Worm (Caenorhabditis elegans) whole organism, early embryonic: ENCODE data around the gene elk-2.

Experiments
- B0310.2 ChIP-seq: sonication (generic microtip); optimal IDR thresholded peaks from 2 replicates; lab custom pipeline; 2016; ENCODE audit warnings: mild to moderate bottlenecking, missing genetic modification characterization, missing compliant biosample characterization
- F13C5.2 ChIP-seq: sonication (generic microtip); optimal IDR thresholded peaks from 2 replicates; lab custom pipeline; 2017; ENCODE audit warnings: mild to moderate bottlenecking, missing genetic modification characterization, inconsistent platforms, missing compliant biosample characterization
- ama-1 ChIP-seq: fragments of 150-350 bp; optimal IDR thresholded peaks from 2 replicates; lab custom pipeline; 2014
- ceh-13 ChIP-seq: fragments of 200-800 bp; sonication (Bioruptor generic); optimal IDR thresholded peaks from 2 replicates; lab custom pipeline; 2018; ENCODE audit warnings: mild to moderate bottlenecking, missing genetic modification characterization, missing compliant biosample characterization
- ceh-36 ChIP-seq: sonication (generic microtip); optimal IDR thresholded peaks from 2 replicates; lab custom pipeline; 2016; ENCODE audit warnings: missing genetic modification characterization, inconsistent platforms, missing compliant biosample characterization
- ets-7 ChIP-seq: sonication (generic microtip); optimal IDR thresholded peaks from 2 replicates; lab custom pipeline; 2016; ENCODE audit warnings: missing genotype, missing genetic modification characterization, missing compliant biosample characterization
- flt-1 ChIP-seq: fragments of 200-800 bp; sonication (Bioruptor generic); IDR thresholded peaks from 2 replicates; pipeline ENCODE4 v1.3.6; 2022; ENCODE audit warnings: missing genetic modification characterization, missing compliant biosample characterization
- hmbx-1 ChIP-seq: sonication (generic microtip); optimal IDR thresholded peaks from 2 replicates; lab custom pipeline; 2016; ENCODE audit warnings: mild to moderate bottlenecking, missing genetic modification characterization, missing compliant biosample characterization
- hmg-4 ChIP-seq: fragments of 200-800 bp; sonication (Bioruptor generic); optimal IDR thresholded peaks from 2 replicates; lab custom pipeline; 2018; ENCODE audit warnings: mild to moderate bottlenecking, missing genetic modification characterization, missing compliant biosample characterization
- hnd-1 ChIP-seq: sonication (generic microtip); optimal IDR thresholded peaks from 2 replicates; lab custom pipeline; 2016; ENCODE audit warnings: missing genetic modification characterization, missing compliant biosample characterization
- pes-1 ChIP-seq: fragments of 200-800 bp; sonication (Bioruptor generic); IDR thresholded peaks from 2 replicates; pipeline ENCODE4 v1.3.6; 2022; ENCODE audit warnings: missing genetic modification reagents, missing genetic modification characterization, missing compliant biosample characterization
- sea-1 ChIP-seq: fragments of 200-800 bp; sonication (Bioruptor generic); conservative IDR thresholded peaks from 2 replicates; pipeline ENCODE4 v1.3.6; 2022; ENCODE audit warnings: missing genetic modification characterization, missing compliant biosample characterization
- tbx-11 ChIP-seq: fragments of 200-800 bp; sonication (Bioruptor generic); IDR thresholded peaks from 2 replicates; pipeline ENCODE4 v1.3.6; 2022; ENCODE audit warnings: missing genetic modification characterization, missing compliant biosample characterization
- tbx-37 ChIP-seq: fragments of 200-800 bp; sonication (Bioruptor generic); conservative IDR thresholded peaks from 2 replicates; pipeline ENCODE4 v1.3.6; 2022; ENCODE audit warnings: missing genetic modification reagents, missing genetic modification characterization, missing compliant biosample characterization
- tra-4 ChIP-seq: sonication (generic microtip); optimal IDR thresholded peaks from 2 replicates; lab custom pipeline; 2017; ENCODE audit warnings: missing genetic modification characterization, missing compliant biosample characterization

elk-2 gene

ce11 chrX:88905-89304 lies 19.9 kb downstream of the elk-2 start:
- TF ChIP-seq hnd-1 (tag; lab: Kevin White, UChicago) = no peak
- no peak for TF ChIP-seq pes-1 (GFP tag; lab: Robert Waterston, UW)
- no peak for TF ChIP-seq sea-1
- TF ChIP-seq tbx-37 = no peak
- no peak for TF ChIP-seq tbx-11 (GFP tag; lab: Robert Waterston, UW)
- no peak for TF ChIP-seq flt-1 (GFP tag; lab: Robert Waterston, UW)
- no peak for TF ChIP-seq F13C5.2
- no peak for TF ChIP-seq B0310.2
- no peak for TF ChIP-seq hmg-4 (GFP tag; lab: Kevin White, UChicago)
- TF ChIP-seq ceh-13 = no peak

- TF ChIP-seq tra-4 (tag; lab: Kevin White, UChicago) (no peak), ama-1 (lab: Kevin White, UChicago) (no peak), flt-1 (GFP tag; lab: Robert Waterston, UW) (no peak), ets-7 (tag; lab: Kevin White, UChicago) (no peak), hmbx-1 (no peak), hmg-4 (GFP tag; lab: Kevin White, UChicago) (no peak), ceh-36 (tag; lab: Kevin White, UChicago) (no peak), tbx-11 (GFP tag; lab: Robert Waterston, UW) (no peak), ceh-13 (no peak), pes-1 (GFP tag; lab: Robert Waterston, UW) (no peak), B0310.2 (no peak), hnd-1 (tag; lab: Kevin White, UChicago) (no peak), sea-1 (no peak)
Measured at ce11 chrX:84602-85001, 24.2 kb downstream of the elk-2 start.
